Fruit fly (Drosophila melanogaster) whole organism, prepupa: ENCODE results near the gene CROT.

Source experiments
- Blimp-1 ChIP-seq: fragments of 200-800 bp; sonication (Bioruptor generic); optimal IDR thresholded peaks from 3 replicates; lab custom pipeline; 2017; ENCODE audit warnings: missing biosample characterization, missing genetic modification characterization, mild to moderate bottlenecking, moderate library complexity, missing genetic modification reagents
- CG10631 ChIP-seq: fragments of 200-800 bp; sonication (Bioruptor generic); optimal IDR thresholded peaks from 2 replicates; lab custom pipeline; 2016; ENCODE audit warnings: missing biosample characterization, missing genetic modification characterization
- CG10669 ChIP-seq: fragments of 200-800 bp; sonication (Bioruptor generic); optimal IDR thresholded peaks from 3 replicates; lab custom pipeline; 2018; ENCODE audit warnings: missing biosample characterization, mild to moderate bottlenecking, missing genetic modification characterization, moderate library complexity
- CG11294 ChIP-seq: fragments of 200-800 bp; sonication (Bioruptor generic); IDR thresholded peaks from 2 replicates; pipeline ENCODE4 v1.3.6; 2022; ENCODE audit warnings: missing biosample characterization, missing genetic modification characterization
- CG11762 ChIP-seq: fragments of 200-800 bp; sonication (Bioruptor generic); optimal IDR thresholded peaks from 3 replicates; lab custom pipeline; 2016; ENCODE audit warnings: missing biosample characterization, missing genetic modification characterization; ENCODE audit not compliant: insufficient read depth
- CG11902 ChIP-seq: fragments of 200-800 bp; sonication (Bioruptor generic); optimal IDR thresholded peaks from 3 replicates; lab custom pipeline; 2016; ENCODE audit warnings: missing biosample characterization, missing genetic modification characterization
- CG15336 ChIP-seq: fragments of 200-800 bp; sonication (Bioruptor generic); IDR thresholded peaks from 2 replicates; pipeline ENCODE4 v1.3.6; 2022; ENCODE audit warnings: missing biosample characterization, missing genetic modification characterization
- CG1621 ChIP-seq: fragments of 200-800 bp; sonication (Bioruptor generic); optimal IDR thresholded peaks from 3 replicates; lab custom pipeline; 2018; ENCODE audit warnings: missing biosample characterization, mild to moderate bottlenecking, missing genetic modification characterization
- CG16779 ChIP-seq: fragments of 200-800 bp; sonication (Bioruptor generic); optimal IDR thresholded peaks from 3 replicates; lab custom pipeline; 2017; ENCODE audit warnings: missing biosample characterization, mild to moderate bottlenecking, missing genetic modification characterization
- CG3032 ChIP-seq: fragments of 200-800 bp; optimal IDR thresholded peaks from 2 replicates; lab custom pipeline; 2019; ENCODE audit warnings: missing biosample characterization, mild to moderate bottlenecking, missing genetic modification characterization, moderate library complexity
- CG31627 ChIP-seq: fragments of 200-800 bp; sonication (Bioruptor generic); optimal IDR thresholded peaks from 3 replicates; lab custom pipeline; 2016; ENCODE audit warnings: missing biosample characterization, missing genetic modification characterization
- CG32006 ChIP-seq: fragments of 200-800 bp; sonication (Bioruptor generic); optimal IDR thresholded peaks from 3 replicates; lab custom pipeline; 2017; ENCODE audit warnings: missing biosample characterization, mild to moderate bottlenecking, missing genetic modification characterization
- CG34406 ChIP-seq: fragments of 200-800 bp; sonication (Bioruptor generic); optimal IDR thresholded peaks from 3 replicates; lab custom pipeline; 2016; ENCODE audit warnings: missing biosample characterization, missing genetic modification characterization
- CG3919 ChIP-seq: fragments of 200-800 bp; sonication (Bioruptor generic); optimal IDR thresholded peaks from 3 replicates; lab custom pipeline; 2016; ENCODE audit warnings: missing biosample characterization, missing genetic modification characterization
- CG4318 ChIP-seq: fragments of 200-800 bp; sonication (Bioruptor generic); optimal IDR thresholded peaks from 3 replicates; lab custom pipeline; 2017; ENCODE audit warnings: missing biosample characterization, mild to moderate bottlenecking, missing genetic modification characterization
- CG6163 ChIP-seq: fragments of 200-800 bp; sonication (Bioruptor generic); IDR thresholded peaks from 3 replicates; pipeline ENCODE4 v1.3.6; 2022; ENCODE audit warnings: missing biosample characterization, missing genetic modification characterization
- CG6276 ChIP-seq: fragments of 200-800 bp; sonication (Bioruptor generic); optimal IDR thresholded peaks from 2 replicates; lab custom pipeline; 2017; ENCODE audit warnings: missing biosample characterization, mild to moderate bottlenecking, missing genetic modification characterization
- CG6792 ChIP-seq: fragments of 200-800 bp; sonication (Bioruptor generic); optimal IDR thresholded peaks from 3 replicates; lab custom pipeline; 2016; ENCODE audit warnings: missing biosample characterization, missing genetic modification characterization
- CG6808 ChIP-seq: fragments of 200-800 bp; sonication (Bioruptor generic); optimal IDR thresholded peaks from 3 replicates; lab custom pipeline; 2017; ENCODE audit warnings: missing biosample characterization, missing genetic modification characterization, mild to moderate bottlenecking, moderate library complexity, missing genetic modification reagents
- CG7368 ChIP-seq: fragments of 200-800 bp; sonication (Bioruptor generic); optimal IDR thresholded peaks from 3 replicates; lab custom pipeline; 2016; ENCODE audit warnings: missing biosample characterization, missing genetic modification characterization
- CG8119 ChIP-seq: fragments of 200-800 bp; sonication (Bioruptor generic); IDR thresholded peaks from 3 replicates; pipeline ENCODE4 v1.3.6; 2022; ENCODE audit warnings: missing biosample characterization, missing genetic modification characterization
- CG8319 ChIP-seq: fragments of 200-800 bp; sonication (Bioruptor generic); optimal IDR thresholded peaks from 3 replicates; lab custom pipeline; 2016; ENCODE audit warnings: missing biosample characterization, missing genetic modification characterization
- CG8632 ChIP-seq: fragments of 200-800 bp; sonication (Bioruptor generic); optimal IDR thresholded peaks from 3 replicates; lab custom pipeline; 2016; ENCODE audit warnings: missing biosample characterization, missing genetic modification characterization
- CG9139 ChIP-seq: fragments of 200-800 bp; sonication (Bioruptor generic); optimal IDR thresholded peaks from 3 replicates; lab custom pipeline; 2017; ENCODE audit warnings: missing biosample characterization, mild to moderate bottlenecking, missing genetic modification characterization
- Eip75B ChIP-seq: fragments of 200-800 bp; sonication (Bioruptor generic); optimal IDR thresholded peaks from 3 replicates; lab custom pipeline; 2016; ENCODE audit warnings: missing biosample characterization, missing genetic modification characterization
- Eip93F ChIP-seq: fragments of 200-800 bp; sonication (Bioruptor generic); optimal IDR thresholded peaks from 2 replicates; lab custom pipeline; 2016; ENCODE audit warnings: missing biosample characterization, mild to moderate bottlenecking, missing genetic modification characterization
- Ets21C ChIP-seq: fragments of 200-800 bp; sonication (Bioruptor generic); optimal IDR thresholded peaks from 3 replicates; lab custom pipeline; 2016; ENCODE audit warnings: missing biosample characterization, missing genetic modification characterization
- Ets96B ChIP-seq: fragments of 200-800 bp; optimal IDR thresholded peaks from 2 replicates; lab custom pipeline; 2019; ENCODE audit warnings: missing biosample characterization, mild to moderate bottlenecking, missing genetic modification characterization, moderate library complexity
- Gug ChIP-seq: fragments of 200-800 bp; sonication (Bioruptor generic); IDR thresholded peaks from 2 replicates; pipeline ENCODE4 v1.3.6; 2022; ENCODE audit warnings: missing biosample characterization, missing genetic modification characterization
- Hr38 ChIP-seq: sonication (Bioruptor generic); optimal IDR thresholded peaks from 2 replicates; lab custom pipeline; 2016; ENCODE audit warnings: missing biosample characterization, missing genetic modification characterization
- Hr39 ChIP-seq: fragments of 200-800 bp; sonication (Bioruptor generic); optimal IDR thresholded peaks from 2 replicates; lab custom pipeline; 2016; ENCODE audit warnings: missing biosample characterization, missing genetic modification characterization
- Hr4 ChIP-seq: fragments of 200-800 bp; sonication (Bioruptor generic); optimal IDR thresholded peaks from 3 replicates; lab custom pipeline; 2016; ENCODE audit warnings: missing biosample characterization, missing genetic modification characterization
- Lpt ChIP-seq: fragments of 200-800 bp; sonication (Bioruptor generic); optimal IDR thresholded peaks from 3 replicates; lab custom pipeline; 2016; ENCODE audit warnings: missing biosample characterization, missing genetic modification characterization
- Met ChIP-seq: fragments of 200-800 bp; sonication (Bioruptor generic); optimal IDR thresholded peaks from 3 replicates; lab custom pipeline; 2016; ENCODE audit warnings: missing biosample characterization, missing genetic modification characterization
- Smox ChIP-seq: fragments of 200-800 bp; sonication (Bioruptor generic); optimal IDR thresholded peaks from 3 replicates; lab custom pipeline; 2016; ENCODE audit warnings: missing biosample characterization, missing genetic modification characterization
- Sox15 ChIP-seq: fragments of 200-800 bp; sonication (Bioruptor generic); optimal IDR thresholded peaks from 3 replicates; lab custom pipeline; 2016; ENCODE audit warnings: missing biosample characterization, missing genetic modification characterization
- achi ChIP-seq: fragments of 200-800 bp; sonication (Bioruptor generic); optimal IDR thresholded peaks from 3 replicates; lab custom pipeline; 2016; ENCODE audit warnings: missing biosample characterization, missing genetic modification characterization
- acj6 ChIP-seq: fragments of 200-800 bp; sonication (Bioruptor generic); optimal IDR thresholded peaks from 3 replicates; lab custom pipeline; 2016; ENCODE audit warnings: missing biosample characterization, missing genetic modification characterization
- cyc ChIP-seq: fragments of 200-800 bp; sonication (Bioruptor generic); optimal IDR thresholded peaks from 3 replicates; lab custom pipeline; 2016; ENCODE audit warnings: missing biosample characterization, missing genetic modification characterization
- eg ChIP-seq: fragments of 200-800 bp; sonication (Bioruptor generic); IDR thresholded peaks from 3 replicates; pipeline ENCODE4 v1.3.6; 2022; ENCODE audit warnings: missing biosample characterization, missing genetic modification characterization
- fd59A ChIP-seq: fragments of 200-800 bp; sonication (Bioruptor generic); optimal IDR thresholded peaks from 2 replicates; lab custom pipeline; 2017; ENCODE audit warnings: missing biosample characterization, mild to moderate bottlenecking, missing genetic modification characterization, missing genetic modification reagents
- fd85E ChIP-seq: fragments of 200-800 bp; sonication (Bioruptor generic); optimal IDR thresholded peaks from 3 replicates; lab custom pipeline; 2016; ENCODE audit warnings: missing biosample characterization, missing genetic modification characterization
- fkh ChIP-seq: fragments of 200-800 bp; sonication (Bioruptor generic); optimal IDR thresholded peaks from 3 replicates; lab custom pipeline; 2017; ENCODE audit warnings: missing biosample characterization, mild to moderate bottlenecking, missing genetic modification characterization, moderate library complexity
- lz ChIP-seq: fragments of 200-800 bp; sonication (Bioruptor generic); optimal IDR thresholded peaks from 3 replicates; lab custom pipeline; 2016; ENCODE audit warnings: missing biosample characterization, missing genetic modification characterization
- net ChIP-seq: fragments of 200-800 bp; sonication (Bioruptor generic); optimal IDR thresholded peaks from 3 replicates; lab custom pipeline; 2016; ENCODE audit warnings: missing biosample characterization, missing genetic modification characterization
- pdm3 ChIP-seq: fragments of 200-800 bp; sonication (Bioruptor generic); optimal IDR thresholded peaks from 3 replicates; lab custom pipeline; 2016; ENCODE audit warnings: missing biosample characterization, missing genetic modification characterization
- salr ChIP-seq, 2 experiments: fragments of 200-800 bp; sonication (Bioruptor generic); optimal IDR thresholded peaks; 3 replicates each; lab custom pipeline; 2016 to 2018; ENCODE audit warnings: missing biosample characterization in 2 of 2, missing genetic modification characterization in 2 of 2, mild to moderate bottlenecking in 1 of 2
- spab ChIP-seq: fragments of 200-800 bp; sonication (Bioruptor generic); optimal IDR thresholded peaks from 2 replicates; lab custom pipeline; 2017; ENCODE audit warnings: missing biosample characterization, mild to moderate bottlenecking, missing genetic modification characterization, missing genetic modification reagents
- ss ChIP-seq, 2 experiments: fragments of 200-800 bp; sonication (Bioruptor generic); optimal IDR thresholded peaks; 2 replicates in 1 of 2; 3 replicates in 1 of 2; lab custom pipeline; 2017 to 2018; ENCODE audit warnings: mild to moderate bottlenecking in 2 of 2, missing biosample characterization in 2 of 2, missing genetic modification characterization in 2 of 2, moderate library complexity in 1 of 2
- svp ChIP-seq: fragments of 200-800 bp; sonication (Bioruptor generic); peaks from one replicate; lab custom pipeline; 2016; ENCODE audit warnings: missing biosample characterization, missing genetic modification characterization
- vri ChIP-seq: fragments of 200-800 bp; sonication (Bioruptor generic); optimal IDR thresholded peaks from 3 replicates; lab custom pipeline; 2016; ENCODE audit warnings: missing biosample characterization, mild to moderate bottlenecking, missing genetic modification characterization

CROT gene

dm6 chr3R:27706581-27707181, at the start of gene CROT, which contains the start of gene CG12877:
Gene CROT (minus strand): TSS chr3R:27706751.
Gene CG12877 (plus strand): TSS chr3R:27707100.
- peak; percentile 44 for TF ChIP-seq spab
- peak; percentile 65 for TF ChIP-seq CG11902 (GFP tag; lab: Kevin White, UChicago)
- peak; percentile 54 for TF ChIP-seq CG6808
- TF ChIP-seq CG8319 (GFP tag; lab: Kevin White, UChicago), result peak; percentile 62
- TF ChIP-seq CG34406 (GFP tag; lab: Kevin White, UChicago), result peak; percentile 82
- peak; percentile 19 for TF ChIP-seq fd85E (GFP tag; lab: Kevin White, UChicago)
- TF ChIP-seq Met (GFP tag; lab: Kevin White, UChicago), result peak; percentile 77
- TF ChIP-seq Gug (GFP tag; lab: Robert Waterston, UW), result peak; percentile 66
- peak; percentile 51 for TF ChIP-seq CG11762 (GFP tag; lab: Kevin White, UChicago)
- TF ChIP-seq eg, result peak; percentile 85
- TF ChIP-seq CG4318, result no peak
- TF ChIP-seq Hr38 (GFP tag; lab: Kevin White, UChicago), result no peak
- TF ChIP-seq fd59A (GFP tag; lab: Kevin White, UChicago), result peak; percentile 70
- TF ChIP-seq CG3919 (GFP tag; lab: Kevin White, UChicago), result peak; percentile 72
- TF ChIP-seq svp, result peak; percentile 67
- peak; percentile 93 for TF ChIP-seq CG10631
- peak; percentile 5 for TF ChIP-seq vri
- TF ChIP-seq Smox (GFP tag; lab: Kevin White, UChicago), result peak; percentile 75
- peak; percentile 59 for TF ChIP-seq Lpt (GFP tag; lab: Kevin White, UChicago)
- TF ChIP-seq Eip93F (GFP tag; lab: Kevin White, UChicago), result peak; percentile 28
- TF ChIP-seq net (GFP tag; lab: Kevin White, UChicago), result peak; percentile 76
- peak; percentile 81 for TF ChIP-seq achi (GFP tag; lab: Kevin White, UChicago)
- TF ChIP-seq cyc, result peak; percentile 71
- TF ChIP-seq CG16779 (tag; lab: Kevin White, UChicago), result no peak
- peak; percentile 85 for TF ChIP-seq CG32006 (GFP tag; lab: Kevin White, UChicago)
- TF ChIP-seq CG9139 (GFP tag; lab: Kevin White, UChicago), result no peak
- peak; percentile 71 for TF ChIP-seq CG10669
- peak in 1 of 2 experiments; percentile 46 for TF ChIP-seq ss (GFP tag; optimal IDR thresholded peaks at IDR 0.05; lab: Kevin White, UChicago)
- TF ChIP-seq CG7368, result peak; percentile 69
- TF ChIP-seq CG31627, result peak; percentile 75
- peak; percentile 78 for TF ChIP-seq CG8632 (GFP tag; lab: Kevin White, UChicago)
- TF ChIP-seq pdm3, result peak; percentile 84
- TF ChIP-seq CG6792 (GFP tag; lab: Kevin White, UChicago), result peak; percentile 69
- peak; percentile 66 for TF ChIP-seq CG15336
- TF ChIP-seq Ets21C (GFP tag; lab: Kevin White, UChicago), result no peak
- TF ChIP-seq CG1621 (tag; lab: Kevin White, UChicago), result peak; percentile 64
- peak; percentile 70 to 78 for TF ChIP-seq salr (GFP tag; optimal IDR thresholded peaks at IDR 0.05; lab: Kevin White, UChicago)
- TF ChIP-seq CG8119 (GFP tag; lab: Robert Waterston, UW), result peak; percentile 57
- peak; percentile 85 for TF ChIP-seq acj6
- TF ChIP-seq fkh (GFP tag; lab: Kevin White, UChicago), result peak; percentile 96
- TF ChIP-seq CG3032, result peak; percentile 82
- TF ChIP-seq CG11294, result peak; percentile 78; the same call in 1 of the 2 replicates
- peak; percentile 82 for TF ChIP-seq Sox15 (GFP tag; lab: Kevin White, UChicago)
- peak; percentile 70 for TF ChIP-seq Eip75B (GFP tag; lab: Kevin White, UChicago)
- no peak for TF ChIP-seq CG6276
- peak; percentile 41 for TF ChIP-seq Blimp-1 (GFP tag; lab: Kevin White, UChicago)
- TF ChIP-seq Ets96B (tag; lab: Kevin White, UChicago), result peak; percentile 70
- peak; percentile 84 for TF ChIP-seq Hr4 (GFP tag; lab: Kevin White, UChicago)
- TF ChIP-seq Hr39 (GFP tag; lab: Kevin White, UChicago), result peak; percentile 70
- TF ChIP-seq lz (GFP tag; lab: Kevin White, UChicago), result peak; percentile 77
- peak; percentile 72 for TF ChIP-seq CG6163 (GFP tag; lab: Robert Waterston, UW)
